Fruit fly (Drosophila melanogaster): ENCODE measurements around the gene MED10.

Gene MED10

DNA sequence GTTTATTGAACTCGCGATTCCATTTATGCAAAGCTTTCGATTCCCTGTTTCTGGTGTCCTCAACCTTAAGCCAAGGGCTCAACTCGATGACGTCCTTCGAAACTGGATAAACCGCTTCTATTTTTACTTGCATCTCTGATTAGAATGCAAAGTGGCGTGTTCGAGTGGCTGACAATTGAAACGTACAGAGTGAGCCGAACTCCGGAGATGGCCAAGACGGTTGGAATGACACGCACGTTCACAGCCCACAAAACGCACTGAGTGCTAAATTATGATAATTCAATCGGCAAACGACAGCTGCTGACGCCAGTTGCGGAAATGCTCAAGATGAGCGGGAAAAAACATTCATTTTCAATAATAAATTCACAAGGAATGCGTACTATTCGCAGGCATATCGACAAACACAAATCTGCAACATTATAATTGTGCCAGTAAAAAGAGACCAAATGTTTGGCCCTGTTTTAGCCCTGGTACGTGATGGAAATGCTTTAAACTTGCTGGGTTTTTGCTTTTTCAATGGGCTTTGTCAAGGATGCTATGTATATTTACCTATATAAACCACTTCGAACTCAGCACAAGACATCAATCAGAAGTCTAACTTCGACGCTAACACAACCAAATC lies 40.6 kb downstream of the MED10 start, which contains the start of gene CG13066:
Gene CG13066, plus strand, starts transcription at position 572 of the 622 bp plus-strand sequence.
- TF ChIP-seq CG12236 (GFP tag; optimal IDR thresholded peaks at IDR 0.05): no peak
- TF ChIP-seq onecut (GFP tag; IDR thresholded peaks at IDR 0.05): no peak
- TF ChIP-seq sens (GFP tag): peak; percentile 52
- peak; percentile 37; the same call in 1 of the 2 replicates for TF ChIP-seq vvl (GFP tag; IDR thresholded peaks at IDR 0.05)
- no peak for TF ChIP-seq run (tag; optimal IDR thresholded peaks at IDR 0.05)
- no peak for TF ChIP-seq CG13894 (tag; optimal IDR thresholded peaks at IDR 0.05)
- TF ChIP-seq Vsx1 (GFP tag; optimal IDR thresholded peaks at IDR 0.05): no peak
- no peak for TF ChIP-seq Dp (GFP tag; optimal IDR thresholded peaks at IDR 0.05)
- no peak for TF ChIP-seq CG3281 (GFP tag; optimal IDR thresholded peaks at IDR 0.05)
- TF ChIP-seq CG5180 (GFP tag; optimal IDR thresholded peaks at IDR 0.05): no peak
- TF ChIP-seq CG18619 (GFP tag; optimal IDR thresholded peaks at IDR 0.05): no peak
- no peak for TF ChIP-seq CG11723 (GFP tag; optimal IDR thresholded peaks at IDR 0.05)
- TF ChIP-seq HLH3B (GFP tag; IDR thresholded peaks at IDR 0.05): no peak
- TF ChIP-seq chinmo (GFP tag; IDR thresholded peaks at IDR 0.05; ENCODE audit: partially characterized antibody): 0 out of 4 replicates have a peak, but pooled peaks have one; percentile 48
- no peak for TF ChIP-seq CG4854 (GFP tag; optimal IDR thresholded peaks at IDR 0.05)
- TF ChIP-seq slbo (GFP tag; IDR thresholded peaks at IDR 0.05): no peak
- TF ChIP-seq ham (GFP tag; IDR thresholded peaks at IDR 0.05): no peak

DNA sequence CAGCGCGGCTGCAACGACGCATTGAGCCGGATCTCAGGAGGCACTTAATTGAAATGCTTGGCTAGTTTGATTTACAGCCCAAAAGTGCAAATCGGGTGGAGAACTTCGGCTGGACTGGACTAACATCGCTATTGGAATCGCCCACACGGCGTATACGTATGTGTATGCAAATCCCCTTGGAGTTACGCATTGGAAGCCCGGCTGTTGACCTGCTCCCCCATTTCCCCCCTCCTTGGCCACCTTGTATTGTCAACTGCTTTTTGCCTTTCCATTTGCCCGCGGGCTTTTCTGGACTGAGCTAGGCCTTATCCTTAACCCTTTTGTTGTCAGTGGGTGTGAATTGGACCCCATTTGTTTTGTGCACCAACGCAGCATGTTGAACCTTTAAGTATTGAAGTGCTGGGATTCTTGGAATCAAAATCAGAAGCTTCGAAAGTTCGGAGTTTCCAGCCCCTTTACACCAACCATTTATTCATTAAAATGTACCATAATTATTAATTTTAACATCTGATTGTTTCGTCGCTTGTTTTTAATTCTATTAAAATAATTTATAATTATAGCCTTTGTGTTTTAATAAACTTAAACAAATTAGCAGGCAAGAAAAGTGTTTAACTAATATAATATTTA lies 43.6 kb downstream of the MED10 start:
- TF ChIP-seq HLH54F (GFP tag; optimal IDR thresholded peaks at IDR 0.05) (no peak), Ets65A (GFP tag) (peak; percentile 11), Dref (GFP tag; IDR thresholded peaks at IDR 0.05) (0 out of 2 replicates have a peak, but pooled peaks have one; percentile 9)

DNA sequence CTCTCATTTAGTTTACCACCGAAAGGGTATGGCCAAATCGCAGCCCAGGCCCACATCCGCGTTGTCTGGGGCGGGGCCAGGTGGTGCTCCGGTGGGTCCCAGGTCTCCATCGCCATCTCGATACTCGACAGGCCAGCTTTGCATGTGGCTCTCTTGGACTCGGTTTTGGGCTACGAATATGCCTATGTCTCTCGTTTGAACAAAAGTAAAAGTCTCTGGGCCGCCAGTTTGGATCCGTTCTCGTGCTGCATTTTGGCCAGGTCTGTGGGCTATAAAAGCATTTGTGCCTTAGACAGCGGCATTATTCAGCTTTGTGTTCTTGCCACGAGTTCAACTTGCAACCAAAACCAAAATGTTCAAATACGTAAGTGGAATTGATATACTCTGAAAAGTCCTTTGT lies 45.3 kb downstream of the MED10 start, which contains the start of gene CG13065:
Gene CG13065, plus strand, starts transcription at position 301 of the 400 bp plus-strand sequence.
- TF ChIP-seq Kr (GFP tag; optimal IDR thresholded peaks at IDR 0.05) (no peak), E2f1 (GFP tag; IDR thresholded peaks at IDR 0.05) (no peak), Doc2 (GFP tag; IDR thresholded peaks at IDR 0.05) (no peak), CHES-1-like (GFP tag; optimal IDR thresholded peaks at IDR 0.05) (no peak)

DNA sequence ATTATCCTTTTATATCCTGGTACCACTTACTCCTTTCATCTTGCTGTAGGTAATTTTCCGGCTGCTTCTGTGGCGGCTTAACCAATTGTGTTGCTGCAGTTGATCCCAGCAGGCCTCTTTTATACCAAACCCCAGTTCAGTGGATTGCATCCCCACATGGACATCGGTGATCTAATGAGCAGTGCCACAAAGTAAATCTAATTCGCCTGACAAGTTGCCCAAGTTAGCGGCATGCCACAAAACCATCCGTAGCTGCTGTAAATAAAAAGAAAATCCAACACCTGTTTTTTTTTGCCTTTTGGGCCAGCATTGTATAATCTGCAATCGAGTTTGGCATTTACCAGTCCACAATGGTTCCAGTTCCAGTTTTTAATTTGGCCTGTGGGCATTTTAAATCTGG lies 47.3 kb downstream of the MED10 start, which contains the start of gene CG13050:
Gene CG13050, minus strand, starts transcription at position 101 of the 400 bp plus-strand sequence.
- TF ChIP-seq Bgb (GFP tag; IDR thresholded peaks at IDR 0.05; ENCODE audit: partially characterized antibody) (no peak), cas (GFP tag; IDR thresholded peaks at IDR 0.05) (no peak), fu2 (GFP tag; optimal IDR thresholded peaks at IDR 0.05) (no peak), CG17802 (tag; optimal IDR thresholded peaks at IDR 0.05) (no peak), otp (GFP tag; IDR thresholded peaks at IDR 0.05) (no peak), CG6254 (GFP tag; optimal IDR thresholded peaks at IDR 0.05) (no peak), Kr (GFP tag; optimal IDR thresholded peaks at IDR 0.05) (no peak), E2f2 (GFP tag; IDR thresholded peaks at IDR 0.05) (no peak), oc (tag; optimal IDR thresholded peaks at IDR 0.05) (no peak), lmd (GFP tag; IDR thresholded peaks at IDR 0.05) (no peak), CG8359 (GFP tag; optimal IDR thresholded peaks at IDR 0.05; ENCODE audit: borderline replicate concordance) (no peak), CG10274 (GFP tag; optimal IDR thresholded peaks at IDR 0.05) (no peak), ftz-f1 (GFP tag; optimal IDR thresholded peaks at IDR 0.05) (no peak), CG12391 (tag; optimal IDR thresholded peaks at IDR 0.05) (no peak)

All from whole organism, embryonic.